Fruit fly (Drosophila melanogaster) S2 (cell line): ENCODE results near the gene CG18476.

Source experiments
- CG8478 ChIP-seq: fragments of >200 bp; optimal IDR thresholded peaks from 2 replicates; lab custom pipeline; 2018
- CTCF ChIP-seq, 2 experiments: fragments of >200 bp; optimal IDR thresholded peaks; 2 replicates each; lab custom pipeline; 2018

DNA sequence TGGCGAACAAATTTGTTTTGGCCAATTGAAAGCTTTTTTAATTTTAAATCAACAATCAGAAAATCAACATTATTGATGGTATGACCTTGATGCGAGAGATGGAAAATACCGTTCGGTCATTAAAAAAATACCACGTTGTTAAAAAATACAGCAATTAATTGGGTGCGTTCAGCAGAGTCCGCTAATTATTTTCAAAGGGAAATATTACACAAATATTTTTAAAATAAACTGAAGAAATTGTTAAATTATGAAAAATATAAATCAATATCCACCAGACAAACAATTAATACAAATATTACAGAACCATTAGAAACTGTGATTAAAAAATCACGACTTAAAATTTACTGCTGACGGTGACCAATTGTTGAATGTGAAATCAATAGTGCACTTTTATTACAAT is at the start of gene CG18476:
- TF ChIP-seq CG8478 (lab: Kevin White, UChicago) (no peak), CTCF (optimal IDR thresholded peaks at IDR 0.05; lab: Kevin White, UChicago) (no peak)
